Worm (Caenorhabditis elegans) whole organism, young adult: ENCODE results near the gene W01A11.7.

ENCODE experiments used
- B0035.1 ChIP-seq: sonication (generic microtip); optimal IDR thresholded peaks from 2 replicates; lab custom pipeline; 2016; ENCODE audit warnings: missing genetic modification characterization, mild to moderate bottlenecking, missing compliant biosample characterization, missing genotype, missing genetic modification reagents
- C17E4.6 ChIP-seq: fragments of 200-800 bp; sonication (Bioruptor generic); IDR thresholded peaks from 2 replicates; pipeline ENCODE4 v1.3.6; 2022; ENCODE audit warnings: missing genetic modification reagents, missing genetic modification characterization, missing compliant biosample characterization
- D2030.7 ChIP-seq: fragments of 200-800 bp; sonication (Bioruptor generic); IDR thresholded peaks from 2 replicates; pipeline ENCODE4 v1.3.6; 2022; ENCODE audit warnings: missing genetic modification reagents, missing genetic modification characterization, missing compliant biosample characterization
- F33H1.4 ChIP-seq: fragments of 200-800 bp; sonication (Bioruptor generic); IDR thresholded peaks from 2 replicates; pipeline ENCODE4 v1.3.6; 2022; ENCODE audit warnings: missing genetic modification reagents, missing genetic modification characterization, missing compliant biosample characterization
- F49E8.2 ChIP-seq: sonication (generic microtip); optimal IDR thresholded peaks from 3 replicates; lab custom pipeline; 2017; ENCODE audit warnings: missing genetic modification characterization, mild to moderate bottlenecking, missing compliant biosample characterization, antibody characterized with exemption, moderate library complexity; ENCODE audit not compliant: insufficient read depth
- F57A8.1 ChIP-seq: fragments of 200-800 bp; sonication (Bioruptor generic); optimal IDR thresholded peaks from 2 replicates; lab custom pipeline; 2018; ENCODE audit warnings: mild to moderate bottlenecking, missing genetic modification characterization, moderate library complexity, missing compliant biosample characterization
- T26A5.8 ChIP-seq: sonication (generic microtip); optimal IDR thresholded peaks from 2 replicates; lab custom pipeline; 2016; ENCODE audit warnings: missing genetic modification characterization, missing compliant biosample characterization
- Y56A3A.18 ChIP-seq: fragments of 200-800 bp; sonication (Bioruptor generic); IDR thresholded peaks from 2 replicates; pipeline ENCODE4 v1.3.6; 2022; ENCODE audit warnings: missing genetic modification reagents, missing genetic modification characterization, missing compliant biosample characterization
- ZK185.1 ChIP-seq: sonication (generic microtip); optimal IDR thresholded peaks from 2 replicates; lab custom pipeline; 2016; ENCODE audit warnings: mild to moderate bottlenecking, missing genetic modification characterization, missing compliant biosample characterization; ENCODE audit not compliant: poor library complexity, severe bottlenecking
- aptf-2 ChIP-seq: fragments of 200-800 bp; sonication (Bioruptor generic); conservative IDR thresholded peaks from 2 replicates; pipeline ENCODE4 v1.3.6; 2022; ENCODE audit warnings: missing genetic modification reagents, missing genetic modification characterization, missing compliant biosample characterization
- attf-3 ChIP-seq: fragments of 200-800 bp; sonication (Bioruptor generic); conservative IDR thresholded peaks from 2 replicates; pipeline ENCODE4 v1.3.6; 2022; ENCODE audit warnings: missing genetic modification reagents, missing genetic modification characterization, missing compliant biosample characterization
- cebp-2 ChIP-seq: fragments of 200-800 bp; sonication (Bioruptor generic); IDR thresholded peaks from 2 replicates; pipeline ENCODE4 v1.3.6; 2022; ENCODE audit warnings: missing genetic modification characterization, missing compliant biosample characterization
- ceh-40 ChIP-seq: fragments of 200-800 bp; sonication (Bioruptor generic); IDR thresholded peaks from 2 replicates; pipeline ENCODE4 v1.3.6; 2022; ENCODE audit warnings: missing genetic modification characterization, missing compliant biosample characterization
- dox-1 ChIP-seq: fragments of 200-800 bp; sonication (Bioruptor generic); IDR thresholded peaks from 2 replicates; pipeline ENCODE4 v1.3.6; 2022; ENCODE audit warnings: missing genetic modification reagents, missing genetic modification characterization, missing compliant biosample characterization
- egrh-3 ChIP-seq: fragments of 200-800 bp; sonication (Bioruptor generic); IDR thresholded peaks from 2 replicates; pipeline ENCODE4 v1.3.6; 2022; ENCODE audit warnings: missing genetic modification reagents, missing genetic modification characterization, missing compliant biosample characterization
- gei-17 ChIP-seq: fragments of 200-800 bp; sonication (Bioruptor generic); optimal IDR thresholded peaks from 2 replicates; lab custom pipeline; 2018; ENCODE audit warnings: mild to moderate bottlenecking, missing genetic modification characterization, missing compliant biosample characterization
- him-1 ChIP-seq: sonication (generic microtip); optimal IDR thresholded peaks from 2 replicates; lab custom pipeline; 2016; ENCODE audit warnings: missing genotype, missing genetic modification reagents, missing genetic modification characterization, missing compliant biosample characterization
- hmg-1.2 ChIP-seq: fragments of 200-800 bp; sonication (Bioruptor generic); IDR thresholded peaks from 2 replicates; pipeline ENCODE4 v1.3.6; 2022; ENCODE audit warnings: missing genetic modification reagents, missing genetic modification characterization, missing compliant biosample characterization
- hrde-1 ChIP-seq: sonication (generic microtip); optimal IDR thresholded peaks from 2 replicates; lab custom pipeline; 2016; ENCODE audit warnings: missing genetic modification characterization, mild to moderate bottlenecking, missing compliant biosample characterization, moderate library complexity, missing genotype, missing genetic modification reagents, borderline replicate concordance
- hsf-1 ChIP-seq: fragments of 200-800 bp; sonication (Bioruptor generic); IDR thresholded peaks from 2 replicates; pipeline ENCODE4 v1.3.6; 2022; ENCODE audit warnings: missing genetic modification reagents, missing genetic modification characterization, missing compliant biosample characterization
- lin-26 ChIP-seq: fragments of 200-800 bp; sonication (Bioruptor generic); IDR thresholded peaks from 2 replicates; pipeline ENCODE4 v1.3.6; 2022; ENCODE audit warnings: missing genetic modification reagents, missing genetic modification characterization, missing compliant biosample characterization
- lin-40 ChIP-seq: sonication (generic microtip); optimal IDR thresholded peaks from 2 replicates; lab custom pipeline; 2016; ENCODE audit warnings: missing genetic modification characterization, mild to moderate bottlenecking, missing compliant biosample characterization, missing genotype, missing genetic modification reagents
- lsl-1 ChIP-seq: fragments of 200-800 bp; sonication (Bioruptor generic); optimal IDR thresholded peaks from 2 replicates; lab custom pipeline; 2018; ENCODE audit warnings: mild to moderate bottlenecking, missing genetic modification characterization, moderate library complexity, missing compliant biosample characterization
- madf-3 ChIP-seq: fragments of 200-800 bp; sonication (Bioruptor generic); IDR thresholded peaks from 2 replicates; pipeline ENCODE4 v1.3.6; 2022; ENCODE audit warnings: missing genetic modification reagents, missing genetic modification characterization, missing compliant biosample characterization
- madf-6 ChIP-seq: fragments of 200-800 bp; sonication (Bioruptor generic); IDR thresholded peaks from 2 replicates; pipeline ENCODE4 v1.3.6; 2022; ENCODE audit warnings: missing genetic modification reagents, missing genetic modification characterization, missing compliant biosample characterization
- mxl-1 ChIP-seq: sonication (generic microtip); optimal IDR thresholded peaks from 2 replicates; lab custom pipeline; 2016; ENCODE audit warnings: missing genetic modification characterization, missing compliant biosample characterization
- nfya-1 ChIP-seq: sonication (generic microtip); optimal IDR thresholded peaks from 2 replicates; lab custom pipeline; 2017; ENCODE audit warnings: antibody characterized with exemption, missing compliant biosample characterization, missing genetic modification characterization, borderline replicate concordance; ENCODE audit not compliant: insufficient read depth
- nfyb-1 ChIP-seq: fragments of 200-800 bp; sonication (Bioruptor generic); IDR thresholded peaks from 2 replicates; pipeline ENCODE4 v1.3.6; 2022; ENCODE audit warnings: missing genetic modification reagents, missing genetic modification characterization, missing compliant biosample characterization
- nhr-80 ChIP-seq: sonication (generic microtip); optimal IDR thresholded peaks from 2 replicates; lab custom pipeline; 2016; ENCODE audit warnings: missing genetic modification characterization, missing compliant biosample characterization
- nhr-90 ChIP-seq: sonication (generic microtip); optimal IDR thresholded peaks from 2 replicates; lab custom pipeline; 2016; ENCODE audit warnings: missing genotype, mild to moderate bottlenecking, missing genetic modification characterization, missing compliant biosample characterization
- pbrm-1 ChIP-seq: fragments of 200-800 bp; sonication (Bioruptor generic); IDR thresholded peaks from 2 replicates; pipeline ENCODE4 v1.3.6; 2022; ENCODE audit warnings: missing genetic modification reagents, missing genetic modification characterization, missing compliant biosample characterization
- rcor-1 ChIP-seq: fragments of 200-800 bp; sonication (Bioruptor generic); IDR thresholded peaks from 2 replicates; pipeline ENCODE4 v1.3.6; 2022; ENCODE audit warnings: missing genetic modification reagents, missing genetic modification characterization, missing compliant biosample characterization
- rec-8 ChIP-seq, 2 experiments: sonication (generic microtip); optimal IDR thresholded peaks; 2 replicates each; lab custom pipeline; 2016; ENCODE audit warnings: mild to moderate bottlenecking in 2 of 2, missing genetic modification characterization in 2 of 2, missing genetic modification reagents in 2 of 2, missing genotype in 2 of 2, missing biosample characterization in 1 of 2, missing compliant biosample characterization in 1 of 2, moderate library complexity in 1 of 2
- rpc-1 ChIP-seq, 2 experiments: fragments of 150-350 bp in 1 of 2; sonication (generic microtip) in 1 of 2; optimal IDR thresholded peaks; 2 replicates each; lab custom pipeline; 2014 to 2018; ENCODE audit warnings: missing biosample characterization in 1 of 2, missing genetic modification characterization in 1 of 2, missing genetic modification reagents in 1 of 2, missing genotype in 1 of 2
- snpc-1.3 ChIP-seq: sonication (generic microtip); optimal IDR thresholded peaks from 2 replicates; lab custom pipeline; 2017; ENCODE audit warnings: missing genetic modification characterization, mild to moderate bottlenecking, missing compliant biosample characterization, antibody characterized with exemption, moderate library complexity, missing genotype, missing genetic modification reagents; ENCODE audit not compliant: insufficient read depth
- snpc-4 ChIP-seq, 5 experiments: fragments of 150-350 bp in 1 of 5; sonication (generic microtip) in 4 of 5; optimal IDR thresholded peaks; 2 replicates each; lab custom pipeline; 2014 to 2018; ENCODE audit warnings: missing genetic modification characterization in 5 of 5, missing biosample characterization in 3 of 5, antibody characterized with exemption in 2 of 5, mild to moderate bottlenecking in 2 of 5, missing compliant biosample characterization in 2 of 5, missing genotype in 2 of 5, moderate library complexity in 2 of 5, missing genetic modification reagents in 1 of 5
- tbx-9 ChIP-seq: sonication (generic microtip); optimal IDR thresholded peaks from 2 replicates; lab custom pipeline; 2016; ENCODE audit warnings: borderline replicate concordance, missing genetic modification characterization, inconsistent platforms, missing compliant biosample characterization
- ztf-25 ChIP-seq: fragments of 200-800 bp; sonication (Bioruptor generic); IDR thresholded peaks from 2 replicates; pipeline ENCODE4 v1.3.6; 2022; ENCODE audit warnings: missing genetic modification reagents, missing genetic modification characterization, missing compliant biosample characterization
- ztf-26 ChIP-seq: sonication (generic microtip); optimal IDR thresholded peaks from 2 replicates; lab custom pipeline; 2017; ENCODE audit warnings: missing genetic modification characterization, missing compliant biosample characterization

W01A11.7 gene

DNA sequence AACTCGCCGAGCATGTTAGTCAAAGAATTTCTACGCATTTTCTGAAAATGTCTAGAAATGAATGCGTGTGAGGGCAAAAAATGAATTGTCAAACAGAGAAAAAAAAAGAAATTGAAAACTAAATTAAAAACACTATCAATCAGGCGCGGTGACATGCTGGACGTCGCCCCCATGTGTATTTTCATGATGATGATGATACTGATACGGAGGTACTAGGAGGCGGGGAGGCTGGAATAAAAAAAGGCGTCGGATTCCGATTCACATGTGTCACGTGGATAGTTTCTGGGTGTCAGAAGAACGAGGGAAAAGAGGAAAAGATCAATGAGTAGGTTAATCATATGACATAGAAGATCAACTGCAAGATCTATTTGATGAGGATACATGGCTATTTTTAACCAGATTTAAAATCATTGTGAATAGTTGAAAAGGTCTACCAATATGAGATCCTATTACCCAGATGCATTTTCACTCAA, at the start of gene W01A11.7:
Gene W01A11.7 (minus strand): TSS at position 51 of the 473 bp plus-strand sequence.
- TF ChIP-seq him-1 (no peak), ZK185.1 (tag; lab: Kevin White, UChicago) (no peak), hmg-1.2 (GFP tag; lab: Robert Waterston, UW) (no peak), attf-3 (GFP tag; lab: Robert Waterston, UW) (no peak), lin-40 (tag; lab: Kevin White, UChicago) (no peak), gei-17 (no peak), ztf-26 (peak; percentile 17)

- TF ChIP-seq hsf-1 (GFP tag; lab: Robert Waterston, UW) (no peak), nfya-1 (tag; lab: Kevin White, UChicago) (no peak), lsl-1 (GFP tag; lab: Kevin White, UChicago) (no peak), egrh-3 (no peak)
Measured at ce11 chrV:6554308-6554707, 49.1 kb upstream of the W01A11.7 start, which contains the start of gene K04A8.19. Gene K04A8.19, minus strand, starts transcription at chrV:6554408.

- TF ChIP-seq him-1, result peak; percentile 75
- TF ChIP-seq snpc-1.3 (tag; lab: Kevin White, UChicago), result peak; percentile 57
- peak; percentile 73; the same call in 1 of the 2 replicates for TF ChIP-seq nfyb-1
- no peak for TF ChIP-seq mxl-1 (tag; lab: Kevin White, UChicago)
- peak; percentile 57; the same call in 1 of the 2 replicates for TF ChIP-seq ceh-40 (GFP tag; lab: Robert Waterston, UW)
- TF ChIP-seq ZK185.1 (tag; lab: Kevin White, UChicago), result peak; percentile 70
- TF ChIP-seq snpc-4 (GFP tag; optimal IDR thresholded peaks at IDR 0.05; lab: Kevin White, UChicago), result peak; percentile 70
- TF ChIP-seq snpc-4 (tag; optimal IDR thresholded peaks at IDR 0.05; lab: Kevin White, UChicago), result peak in 1 of 4 experiments; percentile 35
- no peak for TF ChIP-seq F49E8.2 (tag; lab: Kevin White, UChicago)
- peak; percentile 15 for TF ChIP-seq B0035.1 (tag; lab: Kevin White, UChicago)
- TF ChIP-seq rcor-1 (GFP tag; lab: Robert Waterston, UW), result peak; percentile 52; the same call in 1 of the 2 replicates
- peak; percentile 52; the same call in 1 of the 2 replicates for TF ChIP-seq pbrm-1 (GFP tag; lab: Robert Waterston, UW)
- TF ChIP-seq aptf-2 (GFP tag; lab: Robert Waterston, UW), result no peak
- TF ChIP-seq cebp-2 (GFP tag; lab: Robert Waterston, UW), result 0 out of 2 replicates have a peak, but pooled peaks have one; percentile 47
- peak; percentile 58; the same call in 1 of the 2 replicates for TF ChIP-seq madf-6 (GFP tag; lab: Robert Waterston, UW)
- peak; percentile 8 for TF ChIP-seq T26A5.8 (tag; lab: Kevin White, UChicago)
- 0 out of 2 replicates have a peak, but pooled peaks have one; percentile 55 for TF ChIP-seq madf-3
- TF ChIP-seq rec-8 (tag; optimal IDR thresholded peaks at IDR 0.05; lab: Kevin White, UChicago), result peak in 1 of 2 experiments; percentile 73
- TF ChIP-seq tbx-9 (tag; lab: Kevin White, UChicago), result no peak
- TF ChIP-seq hrde-1 (tag; lab: Kevin White, UChicago), result peak; percentile 4
- no peak for TF ChIP-seq egrh-3
- peak; percentile 86 for TF ChIP-seq lin-26 (GFP tag; lab: Robert Waterston, UW)
- TF ChIP-seq D2030.7 (GFP tag; lab: Robert Waterston, UW), result peak; percentile 53
- TF ChIP-seq Y56A3A.18 (GFP tag; lab: Robert Waterston, UW), result peak; percentile 77
- TF ChIP-seq hsf-1 (GFP tag; lab: Robert Waterston, UW), result no peak
- TF ChIP-seq nhr-80 (tag; lab: Kevin White, UChicago), result peak; percentile 24
- no peak for TF ChIP-seq attf-3 (GFP tag; lab: Robert Waterston, UW)
- TF ChIP-seq nhr-90 (tag; lab: Kevin White, UChicago), result peak; percentile 78
- TF ChIP-seq F33H1.4 (GFP tag; lab: Robert Waterston, UW), result 0 out of 2 replicates have a peak, but pooled peaks have one; percentile 8
- TF ChIP-seq F57A8.1 (GFP tag; lab: Kevin White, UChicago), result peak; percentile 50
- TF ChIP-seq ztf-25 (GFP tag; lab: Robert Waterston, UW), result peak; percentile 84; the same call in 1 of the 2 replicates
- TF ChIP-seq hmg-1.2 (GFP tag; lab: Robert Waterston, UW), result peak; percentile 61
- no peak for TF ChIP-seq C17E4.6
- TF ChIP-seq rpc-1 (optimal IDR thresholded peaks at IDR 0.05; lab: Kevin White, UChicago), result peak; percentile 86
- TF ChIP-seq rpc-1 (tag; optimal IDR thresholded peaks at IDR 0.05; lab: Kevin White, UChicago), result peak; percentile 93
- TF ChIP-seq dox-1 (GFP tag; lab: Robert Waterston, UW), result peak; percentile 72; the same call in 1 of the 2 replicates
- TF ChIP-seq lsl-1 (GFP tag; lab: Kevin White, UChicago), result peak; percentile 7
Measured at ce11 chrV:6551707-6552390, 46.7 kb upstream of the W01A11.7 start, which contains the start of gene twk-10. Gene twk-10, plus strand, starts transcription at chrV:6552340.
